Worm (Caenorhabditis elegans): ENCODE data around the gene T21B4.15.
A peak's percentile ranks its signal among the peaks of the same experiment; 100 is the strongest.

DNA sequence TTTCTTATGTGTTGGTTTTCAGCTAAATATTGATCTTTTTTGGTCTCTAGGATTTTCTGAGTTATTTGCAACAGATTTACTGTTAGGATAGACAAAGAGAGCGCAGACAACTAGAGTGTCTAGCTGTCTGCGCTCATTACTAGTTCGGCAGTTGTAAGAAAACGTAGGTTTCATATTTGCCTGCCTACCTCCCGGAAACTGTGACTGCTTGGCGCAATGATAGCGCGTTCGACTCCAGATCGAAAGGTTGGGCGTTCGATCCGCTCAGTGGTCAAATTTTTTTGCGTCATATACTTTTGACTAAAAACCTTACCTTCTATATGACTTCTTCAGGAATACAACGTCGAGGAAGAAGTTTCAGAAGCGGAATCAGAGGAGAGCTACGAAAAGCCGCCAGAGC lies 49.4 kb downstream of the T21B4.15 start:
- TF ChIP-seq unc-62 (GFP tag; optimal IDR thresholded peaks at IDR 0.05 in 1 of 2) (peak in 1 of 2 experiments; percentile 89), unc-62 (tag; optimal IDR thresholded peaks at IDR 0.05) (no peak), nhr-237 (tag; optimal IDR thresholded peaks at IDR 0.05) (no peak), lir-3 (tag; optimal IDR thresholded peaks at IDR 0.05) (no peak), unc-130 (GFP tag; optimal IDR thresholded peaks at IDR 0.05) (no peak)
